Worm (Caenorhabditis elegans): ENCODE measurements around the gene F09E5.11.

Gene F09E5.11

DNA sequence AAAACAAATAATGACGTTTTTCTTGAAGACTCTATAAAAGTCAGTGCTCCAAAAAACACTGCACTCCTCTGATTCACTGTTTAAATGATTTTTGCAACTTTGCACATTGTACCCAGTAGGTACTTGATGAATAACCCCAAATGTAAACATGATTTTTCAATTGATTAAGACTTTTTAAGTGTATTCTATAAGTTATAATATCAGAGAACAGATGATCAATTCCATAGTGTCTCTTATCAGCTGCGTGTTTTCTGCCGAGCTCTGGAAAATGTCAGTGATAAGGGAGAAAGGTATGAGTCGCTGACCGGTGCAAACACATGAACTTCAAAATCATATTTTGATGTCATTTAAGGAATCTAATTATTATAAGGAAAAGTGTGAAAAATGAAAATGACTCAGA is 34.2 kb downstream of the F09E5.11 start:
- TF ChIP-seq ets-5 (GFP tag; IDR thresholded peaks at IDR 0.05) = no peak
- TF ChIP-seq nhr-76 (tag; optimal IDR thresholded peaks at IDR 0.05) = no peak
- peak; percentile 28 for TF ChIP-seq C16A3.4 (tag; optimal IDR thresholded peaks at IDR 0.05)
- peak; percentile 99 for TF ChIP-seq elt-2 (tag; optimal IDR thresholded peaks at IDR 0.05)
- TF ChIP-seq nhr-20 (tag; optimal IDR thresholded peaks at IDR 0.05) = peak; percentile 38
- peak in 1 of 2 experiments; percentile 55 for TF ChIP-seq lin-35 (GFP tag; optimal IDR thresholded peaks at IDR 0.05)
- TF ChIP-seq lsy-2 (tag; optimal IDR thresholded peaks at IDR 0.05) = peak in 1 of 2 experiments; percentile 21
- TF ChIP-seq pax-3 (tag; optimal IDR thresholded peaks at IDR 0.05) = peak; percentile 23
- TF ChIP-seq ces-1 (GFP tag; optimal IDR thresholded peaks at IDR 0.05) = no peak
- TF ChIP-seq nhr-71 (tag; optimal IDR thresholded peaks at IDR 0.05) = peak; percentile 46
- peak; percentile 96 for TF ChIP-seq pqm-1 (tag; optimal IDR thresholded peaks at IDR 0.05)
- no peak for TF ChIP-seq hpl-2 (GFP tag; optimal IDR thresholded peaks at IDR 0.05)
- TF ChIP-seq tbx-2 (tag; optimal IDR thresholded peaks at IDR 0.05) = no peak

DNA sequence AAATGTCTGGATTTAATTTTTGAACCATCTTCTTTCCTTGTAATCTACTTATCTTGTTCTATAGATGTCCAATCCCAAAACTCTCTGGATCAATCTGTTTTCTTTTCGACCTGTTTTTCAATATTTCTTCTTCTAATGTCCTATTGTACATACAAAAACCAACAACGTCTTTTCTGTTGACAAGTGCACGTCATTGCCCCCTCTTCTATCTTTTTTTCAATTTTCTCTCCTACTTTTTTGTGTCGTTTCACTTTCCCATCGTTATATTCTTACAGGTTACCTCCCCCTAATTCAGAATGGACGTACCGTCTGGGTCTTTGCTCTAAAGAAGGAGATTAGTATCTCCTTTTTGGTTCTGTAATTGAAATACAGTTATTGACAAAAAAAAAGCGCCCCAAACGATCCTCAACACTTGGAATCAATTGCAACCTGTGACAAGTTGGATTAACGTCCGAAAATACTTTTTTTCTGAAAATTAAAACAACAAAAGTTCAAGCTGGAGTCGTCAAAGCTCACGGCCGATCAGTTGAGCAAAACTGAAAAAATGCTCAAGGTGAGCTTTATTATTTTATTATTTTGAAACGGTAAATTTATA is 35.2 kb downstream of the F09E5.11 start, which contains the start of gene vhp-1:
TSS of gene vhp-1 (plus strand) at position 545 of the 595 bp plus-strand sequence.
- TF ChIP-seq irx-1 (tag; optimal IDR thresholded peaks at IDR 0.05) = no peak
- no peak for TF ChIP-seq snu-23 (GFP tag; optimal IDR thresholded peaks at IDR 0.05)
- TF ChIP-seq vab-15 (tag; optimal IDR thresholded peaks at IDR 0.05) = no peak
- peak; percentile 30 for TF ChIP-seq lin-14 (GFP tag; optimal IDR thresholded peaks at IDR 0.05)
- peak; percentile 61 for TF ChIP-seq blmp-1 (tag; optimal IDR thresholded peaks at IDR 0.05)
- TF ChIP-seq unc-86 (tag; optimal IDR thresholded peaks at IDR 0.05) = no peak
- TF ChIP-seq nhr-85 (tag) = peak; percentile 82
- TF ChIP-seq C34B4.2 (tag; optimal IDR thresholded peaks at IDR 0.05) = no peak
- TF ChIP-seq alr-1 (tag; optimal IDR thresholded peaks at IDR 0.05; ENCODE audit: borderline replicate concordance) = no peak
- peak in 3 of 6 experiments; percentile 1 to 69 (median 39) for TF ChIP-seq elt-3 (tag; optimal IDR thresholded peaks at IDR 0.05)
- TF ChIP-seq mab-9 (GFP tag; IDR thresholded peaks at IDR 0.05) = no peak
- no peak for TF ChIP-seq efl-1 (optimal IDR thresholded peaks at IDR 0.05)
- peak in 1 of 2 experiments; percentile 47 for TF ChIP-seq efl-1 (GFP tag; optimal IDR thresholded peaks at IDR 0.05 in 1 of 2)
- no peak for TF ChIP-seq lsy-2 (tag; optimal IDR thresholded peaks at IDR 0.05)
- no peak for TF ChIP-seq lin-15B (tag; optimal IDR thresholded peaks at IDR 0.05)
- no peak for TF ChIP-seq dpl-1 (GFP tag; optimal IDR thresholded peaks at IDR 0.05)
- no peak for TF ChIP-seq nhr-28 (tag; optimal IDR thresholded peaks at IDR 0.05)
- no peak for TF ChIP-seq mep-1 (tag; optimal IDR thresholded peaks at IDR 0.05)

DNA sequence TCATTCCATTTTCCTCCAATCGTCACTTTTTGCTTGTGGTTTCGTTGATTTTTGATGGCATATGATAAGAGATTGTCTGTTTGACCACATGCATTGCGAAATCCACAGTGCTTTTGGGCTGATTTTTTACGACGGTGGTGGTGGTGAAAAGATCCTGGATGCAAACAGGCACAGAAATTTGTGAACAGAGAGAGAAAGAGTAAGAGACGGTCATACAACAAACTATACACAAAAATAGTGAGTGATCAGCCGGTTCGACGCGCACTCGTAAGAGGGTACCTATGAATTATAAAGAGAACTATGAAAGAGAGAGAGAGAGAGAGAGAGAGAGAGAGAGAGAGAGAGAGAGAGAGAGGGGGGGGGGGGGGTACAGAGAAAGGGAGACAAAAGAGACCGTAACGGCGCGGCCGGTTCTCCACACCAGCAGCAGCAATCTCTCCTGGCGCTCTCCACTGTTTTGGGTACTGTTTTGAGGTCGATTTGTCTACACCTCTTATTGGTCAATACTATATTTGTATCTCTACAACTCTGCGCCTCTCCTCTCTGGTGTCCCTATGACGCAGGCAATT is 36.2 kb downstream of the F09E5.11 start:
- TF ChIP-seq elt-3 (tag; optimal IDR thresholded peaks at IDR 0.05) = peak in 5 of 6 experiments; percentile 36 to 92 (median 65)
- TF ChIP-seq ces-1 (GFP tag; optimal IDR thresholded peaks at IDR 0.05) = no peak
- TF ChIP-seq snpc-4 (tag; optimal IDR thresholded peaks at IDR 0.05) = peak; percentile 1
- peak; percentile 20 for TF ChIP-seq nhr-237 (tag; optimal IDR thresholded peaks at IDR 0.05)
- peak; percentile 83 for TF ChIP-seq nhr-71 (tag; optimal IDR thresholded peaks at IDR 0.05)
- TF ChIP-seq xbp-1 (tag; optimal IDR thresholded peaks at IDR 0.05) = peak; percentile 40
- TF ChIP-seq zip-4 (GFP tag; optimal IDR thresholded peaks at IDR 0.05) = peak; percentile 41
- peak; percentile 1 for TF ChIP-seq irx-1 (tag; optimal IDR thresholded peaks at IDR 0.05)
- TF ChIP-seq vab-15 (tag; optimal IDR thresholded peaks at IDR 0.05) = peak; percentile 4
- no peak for TF ChIP-seq ceh-88 (GFP tag; IDR thresholded peaks at IDR 0.05)
- TF ChIP-seq nhr-19 (GFP tag; conservative IDR thresholded peaks at IDR 0.05) = peak; percentile 72
- peak; percentile 39 for TF ChIP-seq skn-1 (tag; optimal IDR thresholded peaks at IDR 0.05)
- TF ChIP-seq pqm-1 (tag; optimal IDR thresholded peaks at IDR 0.05) = peak; percentile 20
- TF ChIP-seq nhr-11 (tag; optimal IDR thresholded peaks at IDR 0.05) = peak; percentile 4
- peak; percentile 14 for TF ChIP-seq lin-13 (GFP tag; optimal IDR thresholded peaks at IDR 0.05)
- no peak for TF ChIP-seq mef-2 (tag; optimal IDR thresholded peaks at IDR 0.05)
- TF ChIP-seq jun-1 (tag; optimal IDR thresholded peaks at IDR 0.05) = peak; percentile 26
- no peak for TF ChIP-seq nhr-84 (tag; optimal IDR thresholded peaks at IDR 0.05)
- peak; percentile 77 for TF ChIP-seq nhr-90 (tag; optimal IDR thresholded peaks at IDR 0.05; ENCODE audit: poor library complexity)
- peak; percentile 100 for TF ChIP-seq nhr-85 (tag)
- TF ChIP-seq efl-3 (GFP tag; optimal IDR thresholded peaks at IDR 0.05) = no peak
- peak; percentile 59 for TF ChIP-seq nhr-47 (tag; optimal IDR thresholded peaks at IDR 0.05)
- TF ChIP-seq sup-37 (GFP tag; optimal IDR thresholded peaks at IDR 0.05) = peak; percentile 56
- TF ChIP-seq ceh-8 (GFP tag; optimal IDR thresholded peaks at IDR 0.05) = peak; percentile 60
- peak; percentile 33 for TF ChIP-seq ztf-4 (tag; optimal IDR thresholded peaks at IDR 0.05)
- TF ChIP-seq blmp-1 (tag; optimal IDR thresholded peaks at IDR 0.05) = peak; percentile 50
- TF ChIP-seq C04F5.9 (tag; optimal IDR thresholded peaks at IDR 0.05) = no peak
